Fruit fly (Drosophila melanogaster) whole organism, embryonic: Measurements from ENCODE around the gene PH4alphaNE2.
A peak's percentile ranks its signal among the peaks of the same experiment; 100 is the strongest.

Source experiments
- BtbVII ChIP-seq: fragments of 200-800 bp; sonication (Bioruptor generic); optimal IDR thresholded peaks from 3 replicates; lab custom pipeline; 2017; ENCODE audit warnings: missing biosample characterization, mild to moderate bottlenecking, missing genetic modification characterization
- Bteb2 ChIP-seq: fragments of 200-800 bp; sonication (Bioruptor generic); optimal IDR thresholded peaks from 2 replicates; lab custom pipeline; 2016; ENCODE audit warnings: missing biosample characterization, missing genetic modification characterization
- CG10366 ChIP-seq: fragments of 200-800 bp; sonication (Bioruptor generic); IDR thresholded peaks from 2 replicates; pipeline ENCODE4 v1.3.6; 2022; ENCODE audit warnings: missing biosample characterization, missing genetic modification characterization
- CG11398 ChIP-seq: fragments of 200-800 bp; sonication (Bioruptor generic); optimal IDR thresholded peaks from 2 replicates; lab custom pipeline; 2016; ENCODE audit warnings: missing biosample characterization, missing genetic modification characterization
- CG16779 ChIP-seq: fragments of 200-800 bp; sonication (Bioruptor generic); IDR thresholded peaks from 2 replicates; pipeline ENCODE4 v1.3.6; 2022; ENCODE audit warnings: missing biosample characterization, missing genetic modification characterization
- CG17328 ChIP-seq: fragments of 200-800 bp; sonication (Bioruptor generic); IDR thresholded peaks from 2 replicates; pipeline ENCODE4 v1.3.6; 2022; ENCODE audit warnings: missing biosample characterization, missing genetic modification characterization
- CG17361 ChIP-seq: fragments of 200-800 bp; sonication (Bioruptor generic); IDR thresholded peaks from 3 replicates; pipeline ENCODE4 v1.3.6; 2022; ENCODE audit warnings: missing biosample characterization, missing genetic modification characterization
- CG18011 ChIP-seq: fragments of 200-800 bp; sonication (Bioruptor generic); optimal IDR thresholded peaks from 2 replicates; lab custom pipeline; 2017; ENCODE audit warnings: missing biosample characterization, missing genetic modification characterization, mild to moderate bottlenecking, moderate library complexity, missing genotype
- CG31365 ChIP-seq: fragments of 200-800 bp; sonication (Bioruptor generic); optimal IDR thresholded peaks from 2 replicates; lab custom pipeline; 2018; ENCODE audit warnings: missing biosample characterization, mild to moderate bottlenecking, missing genetic modification characterization
- CG4282 ChIP-seq: fragments of 200-800 bp; sonication (Bioruptor generic); optimal IDR thresholded peaks from 2 replicates; lab custom pipeline; 2016; ENCODE audit warnings: missing biosample characterization, missing genetic modification characterization
- CG5180 ChIP-seq: fragments of 200-800 bp; sonication (Bioruptor generic); optimal IDR thresholded peaks from 3 replicates; lab custom pipeline; 2017; ENCODE audit warnings: missing biosample characterization, missing genetic modification characterization, mild to moderate bottlenecking, moderate library complexity, missing genetic modification reagents
- CG7963 ChIP-seq: fragments of 200-800 bp; sonication (Bioruptor generic); IDR thresholded peaks from 3 replicates; pipeline ENCODE4 v1.3.6; 2022; ENCODE audit warnings: missing biosample characterization, missing genetic modification characterization; ENCODE audit not compliant: partially characterized antibody
- CG9817 ChIP-seq: fragments of 200-800 bp; sonication (Bioruptor generic); optimal IDR thresholded peaks from 2 replicates; lab custom pipeline; 2018; ENCODE audit warnings: missing biosample characterization, mild to moderate bottlenecking, missing genetic modification characterization, moderate library complexity
- Dip2 ChIP-seq: fragments of 200-800 bp; sonication (Bioruptor generic); IDR thresholded peaks from 2 replicates; pipeline ENCODE4 v1.3.6; 2022; ENCODE audit warnings: missing biosample characterization, missing genetic modification characterization
- HLHmδ ChIP-seq: fragments of 200-800 bp; sonication (Bioruptor generic); optimal IDR thresholded peaks from 2 replicates; lab custom pipeline; 2018; ENCODE audit warnings: missing biosample characterization, mild to moderate bottlenecking, missing genetic modification characterization, moderate library complexity
- HmgZ ChIP-seq: fragments of 200-800 bp; sonication (Bioruptor generic); optimal IDR thresholded peaks from 2 replicates; lab custom pipeline; 2018; ENCODE audit warnings: missing biosample characterization, mild to moderate bottlenecking, missing genetic modification characterization
- Hmx ChIP-seq: fragments of 200-800 bp; sonication (Bioruptor generic); optimal IDR thresholded peaks from 2 replicates; lab custom pipeline; 2016; ENCODE audit warnings: missing biosample characterization, missing genetic modification characterization
- Kr ChIP-seq: fragments of 200-800 bp; sonication (Bioruptor generic); optimal IDR thresholded peaks from 2 replicates; lab custom pipeline; 2017; ENCODE audit warnings: missing biosample characterization, mild to moderate bottlenecking, missing genetic modification characterization
- MESR4 ChIP-seq: fragments of 200-800 bp; sonication (Bioruptor generic); optimal IDR thresholded peaks from 2 replicates; lab custom pipeline; 2018; ENCODE audit warnings: missing biosample characterization, mild to moderate bottlenecking, missing genetic modification characterization, moderate library complexity
- Med ChIP-seq: fragments of 200-800 bp; sonication (Bioruptor generic); peaks from one replicate; lab custom pipeline; 2016; ENCODE audit warnings: missing biosample characterization, missing genetic modification characterization, mild to moderate bottlenecking, inconsistent platforms, moderate library complexity
- Mes4 ChIP-seq: fragments of 200-800 bp; sonication (Bioruptor generic); optimal IDR thresholded peaks from 2 replicates; lab custom pipeline; 2016; ENCODE audit warnings: missing biosample characterization, missing genetic modification characterization
- Nf-YB ChIP-seq: fragments of 200-800 bp; sonication (Bioruptor generic); optimal IDR thresholded peaks from 3 replicates; lab custom pipeline; 2019; ENCODE audit warnings: missing biosample characterization, mild to moderate bottlenecking, missing genetic modification characterization, moderate library complexity
- Oaz ChIP-seq: fragments of 200-800 bp; sonication (Bioruptor generic); IDR thresholded peaks from 2 replicates; pipeline ENCODE4 v1.3.6; 2022; ENCODE audit warnings: missing biosample characterization, missing genetic modification characterization
- Opbp ChIP-seq: fragments of 200-800 bp; sonication (Bioruptor generic); IDR thresholded peaks from 3 replicates; pipeline ENCODE4 v1.3.6; 2022; ENCODE audit warnings: missing biosample characterization, missing genetic modification characterization; ENCODE audit not compliant: partially characterized antibody
- PHDP ChIP-seq: fragments of 200-800 bp; sonication (Bioruptor generic); optimal IDR thresholded peaks from 3 replicates; lab custom pipeline; 2018; ENCODE audit warnings: missing biosample characterization, mild to moderate bottlenecking, missing genetic modification characterization, moderate library complexity
- Ptx1 ChIP-seq: fragments of 200-800 bp; sonication (Bioruptor generic); IDR thresholded peaks from 2 replicates; pipeline ENCODE4 v1.3.6; 2022; ENCODE audit warnings: missing biosample characterization, missing genetic modification characterization
- Six4 ChIP-seq: fragments of 200-800 bp; sonication (Bioruptor generic); optimal IDR thresholded peaks from 2 replicates; lab custom pipeline; 2016; ENCODE audit warnings: missing biosample characterization, missing genetic modification characterization
- Xbp1 ChIP-seq: fragments of 200-800 bp; sonication (Bioruptor generic); optimal IDR thresholded peaks from 3 replicates; lab custom pipeline; 2016; ENCODE audit warnings: missing biosample characterization, mild to moderate bottlenecking, missing genetic modification characterization
- abd-A ChIP-seq: fragments of 200-800 bp; sonication (Bioruptor generic); optimal IDR thresholded peaks from 3 replicates; lab custom pipeline; 2019; ENCODE audit warnings: missing biosample characterization, mild to moderate bottlenecking, missing genetic modification characterization, moderate library complexity
- ac ChIP-seq: fragments of 200-800 bp; sonication (Bioruptor generic); optimal IDR thresholded peaks from 3 replicates; lab custom pipeline; 2017; ENCODE audit warnings: missing biosample characterization, mild to moderate bottlenecking, missing genetic modification characterization
- dati ChIP-seq: fragments of 200-800 bp; sonication (Bioruptor generic); IDR thresholded peaks from 2 replicates; pipeline ENCODE4 v1.3.6; 2022; ENCODE audit warnings: missing biosample characterization, missing genetic modification characterization
- emc ChIP-seq: fragments of 200-800 bp; sonication (Bioruptor generic); optimal IDR thresholded peaks from 2 replicates; lab custom pipeline; 2016; ENCODE audit warnings: missing biosample characterization, missing genetic modification characterization
- fd3F ChIP-seq: fragments of 200-800 bp; sonication (Bioruptor generic); optimal IDR thresholded peaks from 2 replicates; lab custom pipeline; 2018; ENCODE audit warnings: missing biosample characterization, mild to moderate bottlenecking, missing genetic modification characterization, moderate library complexity
- gcm ChIP-seq: fragments of 200-800 bp; sonication (Bioruptor generic); optimal IDR thresholded peaks from 2 replicates; lab custom pipeline; 2019; ENCODE audit warnings: missing biosample characterization, mild to moderate bottlenecking, missing genetic modification characterization, moderate library complexity
- gem ChIP-seq: fragments of 200-800 bp; sonication (Bioruptor generic); optimal IDR thresholded peaks from 2 replicates; lab custom pipeline; 2019; ENCODE audit warnings: missing biosample characterization, mild to moderate bottlenecking, missing genetic modification characterization, moderate library complexity
- gro ChIP-seq: fragments of 200-800 bp; sonication (Bioruptor generic); optimal IDR thresholded peaks from 2 replicates; lab custom pipeline; 2016; ENCODE audit warnings: missing biosample characterization, missing genetic modification characterization
- gsb-n ChIP-seq: fragments of 200-800 bp; sonication (Bioruptor generic); optimal IDR thresholded peaks from 3 replicates; lab custom pipeline; 2018; ENCODE audit warnings: missing biosample characterization, mild to moderate bottlenecking, missing genetic modification characterization
- ind ChIP-seq: fragments of 200-800 bp; sonication (Bioruptor generic); optimal IDR thresholded peaks from 3 replicates; lab custom pipeline; 2016; ENCODE audit warnings: missing biosample characterization, missing genetic modification characterization
- kni ChIP-seq: fragments of 200-800 bp; sonication (Bioruptor generic); optimal IDR thresholded peaks from 3 replicates; lab custom pipeline; 2017; ENCODE audit warnings: mild to moderate bottlenecking, missing biosample characterization, missing genetic modification reagents, missing genetic modification characterization
- lola ChIP-seq, 3 experiments: fragments of >200 bp in 2 of 3; fragments of 200-800 bp in 1 of 3; sonication (Bioruptor generic) in 1 of 3; optimal IDR thresholded peaks; 2 replicates each; lab custom pipeline; 2017 to 2019; ENCODE audit warnings: missing biosample characterization in 3 of 3, missing genetic modification characterization in 3 of 3, mild to moderate bottlenecking in 1 of 3, moderate library complexity in 1 of 3
- nerfin-1 ChIP-seq: fragments of 200-800 bp; sonication (Bioruptor generic); optimal IDR thresholded peaks from 3 replicates; lab custom pipeline; 2019; ENCODE audit warnings: missing biosample characterization, mild to moderate bottlenecking, missing genetic modification characterization, moderate library complexity
- pros ChIP-seq: fragments of 200-800 bp; sonication (Bioruptor generic); optimal IDR thresholded peaks from 3 replicates; lab custom pipeline; 2019; ENCODE audit warnings: missing biosample characterization, mild to moderate bottlenecking, missing genetic modification characterization, moderate library complexity
- salm ChIP-seq: fragments of 200-800 bp; sonication (Bioruptor generic); optimal IDR thresholded peaks from 2 replicates; lab custom pipeline; 2018; ENCODE audit warnings: missing biosample characterization, mild to moderate bottlenecking, missing genetic modification characterization
- sc ChIP-seq, 3 experiments: fragments of >200 bp in 2 of 3; fragments of 200-800 bp in 1 of 3; sonication (Bioruptor generic) in 1 of 3; optimal IDR thresholded peaks; 2 replicates in 2 of 3; 3 replicates in 1 of 3; lab custom pipeline; 2017; ENCODE audit warnings: mild to moderate bottlenecking in 1 of 3, missing biosample characterization in 1 of 3, missing genetic modification characterization in 1 of 3, missing genetic modification reagents in 1 of 3
- tll ChIP-seq, 2 experiments: fragments of 200-800 bp in 1 of 2; fragments of >200 bp in 1 of 2; sonication (Bioruptor generic) in 1 of 2; optimal IDR thresholded peaks; 2 replicates each; lab custom pipeline; 2017 to 2019; ENCODE audit warnings: missing biosample characterization in 2 of 2, missing genetic modification characterization in 2 of 2, mild to moderate bottlenecking in 1 of 2, moderate library complexity in 1 of 2
- twi ChIP-seq: fragments of 200-800 bp; optimal IDR thresholded peaks from 2 replicates; lab custom pipeline; 2019; ENCODE audit warnings: missing biosample characterization, mild to moderate bottlenecking, missing genetic modification characterization, moderate library complexity
- unpg ChIP-seq: fragments of 200-800 bp; sonication (Bioruptor generic); optimal IDR thresholded peaks from 3 replicates; lab custom pipeline; 2018; ENCODE audit warnings: missing biosample characterization, mild to moderate bottlenecking, missing genetic modification characterization, moderate library complexity
- z ChIP-seq: fragments of 200-800 bp; sonication (Bioruptor generic); IDR thresholded peaks from 3 replicates; pipeline ENCODE4 v1.3.6; 2022; ENCODE audit warnings: missing biosample characterization, missing genetic modification characterization

Gene PH4alphaNE2

dm6 chr3R:30487828-30488227 lies 24.2 kb downstream of the PH4alphaNE2 start, which contains the start of gene Jon99Fii:
Gene Jon99Fii, minus strand, starts transcription at chr3R:30487928.
- no peak for TF ChIP-seq CG9817 (tag; lab: Kevin White, UChicago)
- no peak for TF ChIP-seq z (GFP tag; lab: Robert Waterston, UW)
- TF ChIP-seq emc (GFP tag; lab: Kevin White, UChicago) = no peak
- no peak for TF ChIP-seq tll (GFP tag; optimal IDR thresholded peaks at IDR 0.05; lab: Kevin White, UChicago)
- no peak for TF ChIP-seq Six4 (GFP tag; lab: Kevin White, UChicago)
- no peak for TF ChIP-seq CG11398 (GFP tag; lab: Kevin White, UChicago)
- TF ChIP-seq gem (tag; lab: Kevin White, UChicago) = no peak
- TF ChIP-seq, all 482 proteins: peak for 0

DNA sequence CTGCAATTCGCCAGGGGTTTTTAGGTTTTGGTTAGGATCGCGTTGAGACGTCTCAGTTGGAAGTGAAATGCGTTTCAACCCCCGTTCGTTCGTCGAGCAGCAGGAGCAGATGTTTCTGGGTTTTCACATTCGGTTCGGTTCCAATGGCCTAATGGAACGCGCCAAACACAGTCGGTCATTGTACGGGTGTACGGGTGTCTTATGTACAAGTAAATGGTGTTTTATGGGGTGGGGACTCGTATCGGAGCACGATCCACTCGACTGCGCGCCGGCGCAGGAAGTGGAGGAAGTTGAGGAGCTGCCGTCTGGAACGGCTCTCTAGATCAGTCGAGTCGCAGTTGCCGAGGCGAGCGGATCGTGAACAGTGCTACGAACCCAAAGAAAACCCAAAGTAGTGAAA lies 35.6 kb downstream of the PH4alphaNE2 start, which contains the start of gene spdo:
Gene spdo, plus strand, starts transcription at position 318 of the 400 bp plus-strand sequence.
- TF ChIP-seq Oaz (GFP tag; lab: Robert Waterston, UW) = no peak
- TF ChIP-seq CG16779 = no peak
- TF ChIP-seq salm (tag; lab: Kevin White, UChicago) = no peak
- TF ChIP-seq Kr (GFP tag; lab: Kevin White, UChicago) = no peak
- no peak for TF ChIP-seq gro (GFP tag; lab: Kevin White, UChicago)
- TF ChIP-seq ind (GFP tag; lab: Kevin White, UChicago) = no peak
- TF ChIP-seq gcm (GFP tag; lab: Kevin White, UChicago) = peak; percentile 70
- TF ChIP-seq CG5180 (GFP tag; lab: Kevin White, UChicago) = peak; percentile 75
- no peak for TF ChIP-seq Nf-YB
- no peak for TF ChIP-seq abd-A
- no peak for TF ChIP-seq unpg (GFP tag; lab: Kevin White, UChicago)
- peak; percentile 34 for TF ChIP-seq Med (GFP tag; lab: Kevin White, UChicago)
- TF ChIP-seq MESR4 (GFP tag; lab: Kevin White, UChicago) = no peak
- no peak for TF ChIP-seq Dip2 (GFP tag; lab: Robert Waterston, UW)
- no peak for TF ChIP-seq CG31365 (tag; lab: Kevin White, UChicago)
- peak; percentile 46 for TF ChIP-seq kni (GFP tag; lab: Kevin White, UChicago)
- no peak for TF ChIP-seq CG7963 (GFP tag; lab: Robert Waterston, UW)
- peak; percentile 11 for TF ChIP-seq twi (tag; lab: Kevin White, UChicago)
- no peak for TF ChIP-seq Mes4 (GFP tag; lab: Kevin White, UChicago)
- peak; percentile 99 for TF ChIP-seq pros (GFP tag; lab: Kevin White, UChicago)
- no peak for TF ChIP-seq Xbp1
- no peak for TF ChIP-seq Ptx1
- no peak for TF ChIP-seq CG17361 (GFP tag; lab: Robert Waterston, UW)
- no peak for TF ChIP-seq CG18011 (GFP tag; lab: Kevin White, UChicago)
- TF ChIP-seq Hmx (GFP tag; lab: Kevin White, UChicago) = no peak
- TF ChIP-seq z (GFP tag; lab: Robert Waterston, UW) = no peak
- TF ChIP-seq CG4282 (GFP tag; lab: Kevin White, UChicago) = no peak
- no peak for TF ChIP-seq HmgZ (tag; lab: Kevin White, UChicago)
- no peak for TF ChIP-seq BtbVII (GFP tag; lab: Kevin White, UChicago)
- TF ChIP-seq gsb-n (tag; lab: Kevin White, UChicago) = peak; percentile 70
- 0 out of 3 replicates have a peak, but pooled peaks have one; percentile 9 for TF ChIP-seq Opbp (GFP tag; lab: Robert Waterston, UW)
- no peak for TF ChIP-seq CG17328 (GFP tag; lab: Robert Waterston, UW)
- no peak for TF ChIP-seq dati (GFP tag; lab: Robert Waterston, UW)
- no peak for TF ChIP-seq Bteb2
- TF ChIP-seq PHDP (tag; lab: Kevin White, UChicago) = no peak
- TF ChIP-seq CG10366 (GFP tag; lab: Robert Waterston, UW) = no peak
- no peak for TF ChIP-seq fd3F
- peak; percentile 81 for TF ChIP-seq ac (GFP tag; lab: Kevin White, UChicago)
- TF ChIP-seq sc (optimal IDR thresholded peaks at IDR 0.05; lab: Kevin White, UChicago) = no peak
- no peak for TF ChIP-seq sc (GFP tag; optimal IDR thresholded peaks at IDR 0.05; lab: Kevin White, UChicago)
- no peak for TF ChIP-seq lola (GFP tag; optimal IDR thresholded peaks at IDR 0.05; lab: Kevin White, UChicago)
- TF ChIP-seq nerfin-1 (tag; lab: Kevin White, UChicago) = peak; percentile 65
- TF ChIP-seq HLHmδ (GFP tag; lab: Kevin White, UChicago) = peak; percentile 61
